Fruit fly (Drosophila melanogaster) whole organism, embryonic: ENCODE results near the gene phr6-4.

Experiments used
- Atf-2 ChIP-seq: fragments of 200-800 bp; sonication (Bioruptor generic); optimal IDR thresholded peaks from 2 replicates; lab custom pipeline; 2016; ENCODE audit warnings: missing biosample characterization, missing genetic modification characterization
- CG11085 ChIP-seq: fragments of 200-800 bp; sonication (Bioruptor generic); IDR thresholded peaks from 2 replicates; pipeline ENCODE4 v1.3.6; 2022; ENCODE audit warnings: missing biosample characterization, missing genetic modification characterization
- CG11723 ChIP-seq: fragments of 200-800 bp; sonication (Bioruptor generic); optimal IDR thresholded peaks from 2 replicates; lab custom pipeline; 2017; ENCODE audit warnings: missing biosample characterization, mild to moderate bottlenecking, missing genetic modification characterization
- CG12155 ChIP-seq: fragments of 200-800 bp; sonication (Bioruptor generic); optimal IDR thresholded peaks from 3 replicates; lab custom pipeline; 2016; ENCODE audit warnings: missing biosample characterization, missing genetic modification characterization
- CG12391 ChIP-seq: fragments of 200-800 bp; sonication (Bioruptor generic); optimal IDR thresholded peaks from 3 replicates; lab custom pipeline; 2018; ENCODE audit warnings: missing biosample characterization, mild to moderate bottlenecking, missing genetic modification characterization, moderate library complexity
- CG13287 ChIP-seq: fragments of 200-800 bp; sonication (Bioruptor generic); IDR thresholded peaks from 2 replicates; pipeline ENCODE4 v1.3.6; 2022; ENCODE audit warnings: missing biosample characterization, missing genetic modification characterization; ENCODE audit not compliant: partially characterized antibody
- CG18011 ChIP-seq: fragments of 200-800 bp; sonication (Bioruptor generic); optimal IDR thresholded peaks from 2 replicates; lab custom pipeline; 2017; ENCODE audit warnings: missing biosample characterization, missing genetic modification characterization, mild to moderate bottlenecking, moderate library complexity, missing genotype
- CG18476 ChIP-seq: fragments of 200-800 bp; sonication (Bioruptor generic); optimal IDR thresholded peaks from 2 replicates; lab custom pipeline; 2016; ENCODE audit warnings: missing biosample characterization, mild to moderate bottlenecking, missing genetic modification characterization
- CG2129 ChIP-seq: fragments of 200-800 bp; sonication (Bioruptor generic); IDR thresholded peaks from 2 replicates; pipeline ENCODE4 v1.3.6; 2022; ENCODE audit warnings: missing biosample characterization, missing genetic modification characterization; ENCODE audit not compliant: partially characterized antibody
- CG2202 ChIP-seq: fragments of 200-800 bp; sonication (Bioruptor generic); optimal IDR thresholded peaks from 2 replicates; lab custom pipeline; 2018; ENCODE audit warnings: missing biosample characterization, mild to moderate bottlenecking, missing genetic modification characterization
- CG2875 ChIP-seq: fragments of 200-800 bp; sonication (Bioruptor generic); optimal IDR thresholded peaks from 2 replicates; lab custom pipeline; 2017; ENCODE audit warnings: missing biosample characterization, mild to moderate bottlenecking, missing genetic modification characterization, missing genetic modification reagents
- CG33213 ChIP-seq: fragments of 200-800 bp; sonication (Bioruptor generic); optimal IDR thresholded peaks from 3 replicates; lab custom pipeline; 2016; ENCODE audit warnings: missing biosample characterization, missing genetic modification characterization
- CG33557 ChIP-seq: fragments of 200-800 bp; sonication (Bioruptor generic); optimal IDR thresholded peaks from 2 replicates; lab custom pipeline; 2019; ENCODE audit warnings: missing biosample characterization, mild to moderate bottlenecking, missing genetic modification characterization, moderate library complexity
- CG34422 ChIP-seq: fragments of 200-800 bp; sonication (Bioruptor generic); IDR thresholded peaks from 3 replicates; pipeline ENCODE4 v1.3.6; 2022; ENCODE audit warnings: missing biosample characterization, missing genetic modification characterization
- CG3726 ChIP-seq: fragments of 200-800 bp; sonication (Bioruptor generic); IDR thresholded peaks from 3 replicates; pipeline ENCODE4, ENCODE4 v1.3.6; 2022; ENCODE audit warnings: missing biosample characterization, missing genetic modification characterization
- CG42726 ChIP-seq: fragments of 200-800 bp; sonication (Bioruptor generic); IDR thresholded peaks from 2 replicates; pipeline ENCODE4 v1.3.6; 2022; ENCODE audit warnings: missing biosample characterization, missing genetic modification characterization; ENCODE audit not compliant: partially characterized antibody
- CG4617 ChIP-seq: fragments of 200-800 bp; sonication (Bioruptor generic); optimal IDR thresholded peaks from 3 replicates; lab custom pipeline; 2016; ENCODE audit warnings: missing biosample characterization, missing genetic modification characterization, borderline replicate concordance
- CG6175 ChIP-seq: fragments of 200-800 bp; sonication (Bioruptor generic); IDR thresholded peaks from 3 replicates; pipeline ENCODE4 v1.3.6; 2022; ENCODE audit warnings: missing biosample characterization, missing genetic modification characterization
- CG6689 ChIP-seq: fragments of 200-800 bp; sonication (Bioruptor generic); IDR thresholded peaks from 2 replicates; pipeline ENCODE4 v1.3.6; 2022; ENCODE audit warnings: missing biosample characterization, missing genetic modification characterization
- CG8924 ChIP-seq: fragments of 200-800 bp; optimal IDR thresholded peaks from 3 replicates; lab custom pipeline; 2019; ENCODE audit warnings: missing biosample characterization, mild to moderate bottlenecking, missing genetic modification characterization, moderate library complexity
- Dfd ChIP-seq, 2 experiments: fragments of >200 bp; optimal IDR thresholded peaks; 2 replicates each; lab custom pipeline; 2017; ENCODE audit warnings: missing biosample characterization in 2 of 2, missing genetic modification characterization in 2 of 2
- Eip74EF ChIP-seq, 2 experiments: fragments of 200-800 bp in 1 of 2; fragments of >200 bp in 1 of 2; sonication (Bioruptor generic) in 1 of 2; optimal IDR thresholded peaks; 2 replicates each; lab custom pipeline; 2017 to 2019; ENCODE audit warnings: missing biosample characterization in 2 of 2, missing genetic modification characterization in 2 of 2, mild to moderate bottlenecking in 1 of 2, moderate library complexity in 1 of 2
- HLH3B ChIP-seq: fragments of 200-800 bp; sonication (Bioruptor generic); IDR thresholded peaks from 2 replicates; pipeline ENCODE4 v1.3.6; 2022; ENCODE audit warnings: missing biosample characterization, missing genetic modification characterization
- HmgD ChIP-seq: fragments of 200-800 bp; sonication (Bioruptor generic); optimal IDR thresholded peaks from 3 replicates; lab custom pipeline; 2016; ENCODE audit warnings: missing biosample characterization, missing genetic modification characterization
- HmgZ ChIP-seq: fragments of 200-800 bp; sonication (Bioruptor generic); optimal IDR thresholded peaks from 2 replicates; lab custom pipeline; 2018; ENCODE audit warnings: missing biosample characterization, mild to moderate bottlenecking, missing genetic modification characterization
- MBD-R2 ChIP-seq: fragments of 200-800 bp; sonication (Bioruptor generic); IDR thresholded peaks from 2 replicates; pipeline ENCODE4 v1.3.6; 2022; ENCODE audit warnings: missing biosample characterization, missing genetic modification characterization
- MESR4 ChIP-seq: fragments of 200-800 bp; sonication (Bioruptor generic); optimal IDR thresholded peaks from 2 replicates; lab custom pipeline; 2018; ENCODE audit warnings: missing biosample characterization, mild to moderate bottlenecking, missing genetic modification characterization, moderate library complexity
- Max ChIP-seq: fragments of 200-800 bp; sonication (Bioruptor generic); optimal IDR thresholded peaks from 2 replicates; lab custom pipeline; 2016; ENCODE audit warnings: missing biosample characterization, mild to moderate bottlenecking, missing genetic modification characterization
- NC2α ChIP-seq: fragments of 200-800 bp; sonication (Bioruptor generic); optimal IDR thresholded peaks from 2 replicates; lab custom pipeline; 2016; ENCODE audit warnings: missing biosample characterization, missing genetic modification characterization
- PHDP ChIP-seq: fragments of 200-800 bp; sonication (Bioruptor generic); optimal IDR thresholded peaks from 3 replicates; lab custom pipeline; 2018; ENCODE audit warnings: missing biosample characterization, mild to moderate bottlenecking, missing genetic modification characterization, moderate library complexity
- Rfx ChIP-seq: fragments of 200-800 bp; sonication (Bioruptor generic); IDR thresholded peaks from 2 replicates; pipeline ENCODE4 v1.3.6; 2022; ENCODE audit warnings: missing biosample characterization, missing genetic modification characterization
- cad ChIP-seq: fragments of >200 bp; optimal IDR thresholded peaks from 2 replicates; lab custom pipeline; 2017; ENCODE audit warnings: missing biosample characterization, missing genetic modification characterization
- chinmo ChIP-seq: fragments of 200-800 bp; sonication (Bioruptor generic); IDR thresholded peaks from 4 replicates; pipeline ENCODE4 v1.3.6; 2022; ENCODE audit warnings: missing biosample characterization, missing genetic modification characterization; ENCODE audit not compliant: partially characterized antibody
- dati ChIP-seq: fragments of 200-800 bp; sonication (Bioruptor generic); IDR thresholded peaks from 2 replicates; pipeline ENCODE4 v1.3.6; 2022; ENCODE audit warnings: missing biosample characterization, missing genetic modification characterization
- ewg ChIP-seq: fragments of 200-800 bp; sonication (Bioruptor generic); optimal IDR thresholded peaks from 3 replicates; lab custom pipeline; 2017; ENCODE audit warnings: mild to moderate bottlenecking, missing biosample characterization, missing genetic modification reagents, missing genetic modification characterization
- exex ChIP-seq: fragments of 200-800 bp; sonication (Bioruptor generic); optimal IDR thresholded peaks from 4 replicates; lab custom pipeline; 2018; ENCODE audit warnings: missing biosample characterization, mild to moderate bottlenecking, missing genetic modification characterization, moderate library complexity
- hth ChIP-seq: fragments of >200 bp; optimal IDR thresholded peaks from 2 replicates; lab custom pipeline; 2017; ENCODE audit warnings: inconsistent platforms
- knrl ChIP-seq: fragments of 200-800 bp; sonication (Bioruptor generic); IDR thresholded peaks from 3 replicates; pipeline ENCODE4 v1.3.6; 2022; ENCODE audit warnings: missing biosample characterization, missing genetic modification characterization; ENCODE audit not compliant: partially characterized antibody
- nerfin-1 ChIP-seq: fragments of 200-800 bp; sonication (Bioruptor generic); optimal IDR thresholded peaks from 3 replicates; lab custom pipeline; 2019; ENCODE audit warnings: missing biosample characterization, mild to moderate bottlenecking, missing genetic modification characterization, moderate library complexity
- pan ChIP-seq, 4 experiments: fragments of >200 bp in 3 of 4; fragments of 200-800 bp in 1 of 4; sonication (Bioruptor generic) in 1 of 4; optimal IDR thresholded peaks in 3 of 4; IDR thresholded peaks in 1 of 4; 2 replicates each; pipeline versions ENCODE4 v1.3.6 to Lab custom; 2017 to 2022; ENCODE audit warnings: missing biosample characterization in 2 of 4, missing genetic modification characterization in 2 of 4, mixed read lengths in 1 of 4
- peb ChIP-seq: fragments of 200-800 bp; sonication (Bioruptor generic); IDR thresholded peaks from 2 replicates; pipeline ENCODE4 v1.3.6; 2022; ENCODE audit warnings: missing biosample characterization, missing genetic modification characterization
- pho ChIP-seq: fragments of 200-800 bp; sonication (Bioruptor generic); optimal IDR thresholded peaks from 2 replicates; lab custom pipeline; 2016; ENCODE audit warnings: missing biosample characterization, missing genetic modification characterization
- psq ChIP-seq: fragments of 200-800 bp; sonication (Bioruptor generic); optimal IDR thresholded peaks from 2 replicates; lab custom pipeline; 2017; ENCODE audit warnings: missing biosample characterization, missing genetic modification characterization
- sc ChIP-seq, 3 experiments: fragments of >200 bp in 2 of 3; fragments of 200-800 bp in 1 of 3; sonication (Bioruptor generic) in 1 of 3; optimal IDR thresholded peaks; 2 replicates in 2 of 3; 3 replicates in 1 of 3; lab custom pipeline; 2017; ENCODE audit warnings: mild to moderate bottlenecking in 1 of 3, missing biosample characterization in 1 of 3, missing genetic modification characterization in 1 of 3, missing genetic modification reagents in 1 of 3
- slbo ChIP-seq: fragments of 200-800 bp; sonication (Bioruptor generic); IDR thresholded peaks from 2 replicates; pipeline ENCODE4 v1.3.6; 2022; ENCODE audit warnings: missing biosample characterization, missing genetic modification characterization
- tgo ChIP-seq: fragments of 200-800 bp; sonication (Bioruptor generic); IDR thresholded peaks from 3 replicates; pipeline ENCODE4 v1.3.6; 2022; ENCODE audit warnings: missing biosample characterization, missing genetic modification characterization
- vfl ChIP-seq: fragments of 200-800 bp; sonication (Bioruptor generic); optimal IDR thresholded peaks from 2 replicates; lab custom pipeline; 2016; ENCODE audit warnings: missing biosample characterization, missing genetic modification characterization
- vvl ChIP-seq: fragments of 200-800 bp; sonication (Bioruptor generic); IDR thresholded peaks from 2 replicates; pipeline ENCODE4 v1.3.6; 2022; ENCODE audit warnings: missing biosample characterization, missing genetic modification characterization
- wdn ChIP-seq: fragments of 200-800 bp; sonication (Bioruptor generic); IDR thresholded peaks from 2 replicates; pipeline ENCODE4 v1.3.6; 2022; ENCODE audit warnings: missing biosample characterization, missing genetic modification characterization
- zen ChIP-seq: fragments of 200-800 bp; sonication (Bioruptor generic); optimal IDR thresholded peaks from 3 replicates; lab custom pipeline; 2018; ENCODE audit warnings: missing biosample characterization, mild to moderate bottlenecking, missing genetic modification characterization, moderate library complexity

The phr6-4 gene

dm6 chr2L:20675875-20676274 is 30.3 kb upstream of the phr6-4 start, which contains the start of the genes CG31678 and IKKepsilon (continued):
- TF ChIP-seq pho = no peak
- no peak for TF ChIP-seq vfl (GFP tag; lab: Kevin White, UChicago)
- peak; percentile 91 for TF ChIP-seq knrl (GFP tag; lab: Robert Waterston, UW)
- TF ChIP-seq CG18476 (GFP tag; lab: Kevin White, UChicago) = no peak
- peak; percentile 30 for TF ChIP-seq PHDP
- TF ChIP-seq tgo = no peak
- no peak for TF ChIP-seq HmgD (GFP tag; lab: Kevin White, UChicago)
- TF ChIP-seq chinmo (GFP tag; lab: Robert Waterston, UW) = peak; percentile 86; the same call in 2 of the 4 replicates
- no peak for TF ChIP-seq CG3726 (GFP tag; lab: Robert Waterston, UW)
- peak; percentile 64 for TF ChIP-seq HmgZ (tag; lab: Kevin White, UChicago)
- peak; percentile 93 for TF ChIP-seq MBD-R2
- TF ChIP-seq CG33213 (GFP tag; lab: Kevin White, UChicago) = no peak
- TF ChIP-seq CG11085 = no peak
- TF ChIP-seq CG42726 (GFP tag; lab: Robert Waterston, UW) = peak; percentile 84
- peak; percentile 59 for TF ChIP-seq Rfx (GFP tag; lab: Robert Waterston, UW)
- TF ChIP-seq vvl (GFP tag; lab: Robert Waterston, UW) = peak; percentile 53; the same call in 1 of the 2 replicates
- TF ChIP-seq CG6689 (GFP tag; lab: Robert Waterston, UW) = no peak
- no peak for TF ChIP-seq Atf-2 (GFP tag; lab: Kevin White, UChicago)
- peak; percentile 40 for TF ChIP-seq ewg (GFP tag; lab: Kevin White, UChicago)
- peak; percentile 61 for TF ChIP-seq Max (GFP tag; lab: Kevin White, UChicago)
- TF ChIP-seq cad (GFP tag; lab: Kevin White, UChicago) = no peak
- TF ChIP-seq wdn (GFP tag; lab: Robert Waterston, UW) = no peak
- no peak for TF ChIP-seq sc (optimal IDR thresholded peaks at IDR 0.05; lab: Kevin White, UChicago)
- no peak for TF ChIP-seq sc (GFP tag; optimal IDR thresholded peaks at IDR 0.05; lab: Kevin White, UChicago)
- TF ChIP-seq CG33557 = no peak
- TF ChIP-seq CG13287 (GFP tag; lab: Robert Waterston, UW) = peak; percentile 96
- TF ChIP-seq psq (GFP tag; lab: Kevin White, UChicago) = no peak
- no peak for TF ChIP-seq Dfd (GFP tag; optimal IDR thresholded peaks at IDR 0.05; lab: Kevin White, UChicago)
- peak; percentile 73 for TF ChIP-seq CG2129 (GFP tag; lab: Robert Waterston, UW)
- no peak for TF ChIP-seq zen (tag; lab: Kevin White, UChicago)
- no peak for TF ChIP-seq CG2202
- TF ChIP-seq CG6175 (GFP tag; lab: Robert Waterston, UW) = no peak
- TF ChIP-seq CG11723 (GFP tag; lab: Kevin White, UChicago) = no peak
- no peak for TF ChIP-seq peb (GFP tag; lab: Robert Waterston, UW)
- TF ChIP-seq CG12155 = peak; percentile 6
- TF ChIP-seq hth = no peak
- no peak for TF ChIP-seq exex (tag; lab: Kevin White, UChicago)
- TF ChIP-seq MESR4 = peak; percentile 46
- no peak for TF ChIP-seq nerfin-1 (tag; lab: Kevin White, UChicago)
- no peak for TF ChIP-seq CG2875 (GFP tag; lab: Kevin White, UChicago)
- TF ChIP-seq Eip74EF (GFP tag; optimal IDR thresholded peaks at IDR 0.05; lab: Kevin White, UChicago) = no peak
- peak; percentile 63 for TF ChIP-seq CG12391 (tag; lab: Kevin White, UChicago)
- TF ChIP-seq CG18011 (GFP tag; lab: Kevin White, UChicago) = no peak
- peak; percentile 39 for TF ChIP-seq CG8924 (tag; lab: Kevin White, UChicago)
- peak; percentile 95 for TF ChIP-seq CG4617 (GFP tag; lab: Kevin White, UChicago)
- TF ChIP-seq slbo (GFP tag; lab: Robert Waterston, UW) = peak; percentile 70
- TF ChIP-seq NC2α = no peak
- TF ChIP-seq dati (GFP tag; lab: Robert Waterston, UW) = no peak
- TF ChIP-seq pan (optimal IDR thresholded peaks at IDR 0.05; lab: Kevin White, UChicago) = no peak
- TF ChIP-seq pan (GFP tag; optimal IDR thresholded peaks at IDR 0.05 in 1 of 2, IDR thresholded peaks at IDR 0.05 in 1 of 2) = peak in 1 of 2 experiments; percentile 64
- TF ChIP-seq HLH3B (GFP tag; lab: Robert Waterston, UW) = no peak
- peak; percentile 64; the same call in 2 of the 3 replicates for TF ChIP-seq CG34422 (GFP tag; lab: Robert Waterston, UW)
